Fruit fly (Drosophila melanogaster): ENCODE data around the gene Fnta.

- TF ChIP-seq h (optimal IDR thresholded peaks at IDR 0.05) (no peak), ttk (optimal IDR thresholded peaks at IDR 0.05) (no peak), Sin3A (optimal IDR thresholded peaks at IDR 0.05) (no peak), psq (optimal IDR thresholded peaks at IDR 0.05) (no peak), insv (optimal IDR thresholded peaks at IDR 0.05) (no peak)
Observed at dm6 chr2L:4810697-4811490, 19.6 kb downstream of the Fnta start.

All from Kc167 (cell line).